Fruit fly (Drosophila melanogaster): ENCODE data around the gene CG33116.

The CG33116 gene

dm6 chr2L:19574364-19574763 lies 41.1 kb downstream of the CG33116 start:
- TF ChIP-seq zf30C (GFP tag; optimal IDR thresholded peaks at IDR 0.05) = peak; percentile 6
- no peak for TF ChIP-seq jumu (GFP tag; optimal IDR thresholded peaks at IDR 0.05)
- TF ChIP-seq CG30431 (GFP tag; optimal IDR thresholded peaks at IDR 0.05) = no peak
- 0 out of 2 replicates have a peak, but pooled peaks have one; percentile 16 for TF ChIP-seq E2f1 (GFP tag; IDR thresholded peaks at IDR 0.05)
- 0 out of 2 replicates have a peak, but pooled peaks have one; percentile 15 for TF ChIP-seq Drgx (GFP tag; IDR thresholded peaks at IDR 0.05)

dm6 chr2L:19574959-19575625 lies 41.8 kb downstream of the CG33116 start:
- TF ChIP-seq Aef1 (GFP tag; IDR thresholded peaks at IDR 0.05) (peak; percentile 85), CG13894 (tag; optimal IDR thresholded peaks at IDR 0.05) (peak; percentile 32), maf-S (GFP tag; optimal IDR thresholded peaks at IDR 0.05) (no peak), gcm (GFP tag; optimal IDR thresholded peaks at IDR 0.05) (peak; percentile 92), Opbp (GFP tag; IDR thresholded peaks at IDR 0.05; ENCODE audit: partially characterized antibody) (peak; percentile 61; the same call in 1 of the 3 replicates), Fer3 (tag; optimal IDR thresholded peaks at IDR 0.05) (no peak), CG7271 (tag; optimal IDR thresholded peaks at IDR 0.05) (no peak), amos (GFP tag; IDR thresholded peaks at IDR 0.05; ENCODE audit: partially characterized antibody) (peak; percentile 51; the same call in 1 of the 2 replicates), ATbp (GFP tag; optimal IDR thresholded peaks at IDR 0.05) (peak; percentile 3), sima (GFP tag; optimal IDR thresholded peaks at IDR 0.05) (no peak), eyg (GFP tag; optimal IDR thresholded peaks at IDR 0.05) (no peak), insv (GFP tag; optimal IDR thresholded peaks at IDR 0.05) (peak in 1 of 2 experiments; percentile 94), PHDP (tag; optimal IDR thresholded peaks at IDR 0.05) (no peak), CG3163 (GFP tag; optimal IDR thresholded peaks at IDR 0.05) (peak; percentile 81), abd-A (tag; optimal IDR thresholded peaks at IDR 0.05) (peak; percentile 94), ewg (GFP tag; optimal IDR thresholded peaks at IDR 0.05) (peak; percentile 85), HLHmδ (GFP tag; optimal IDR thresholded peaks at IDR 0.05) (peak; percentile 92), z (GFP tag; IDR thresholded peaks at IDR 0.05) (peak; percentile 99), CG16813 (GFP tag; IDR thresholded peaks at IDR 0.05; ENCODE audit: partially characterized antibody) (peak; percentile 24; the same call in 1 of the 3 replicates), kni (GFP tag; optimal IDR thresholded peaks at IDR 0.05) (peak; percentile 98), aop (GFP tag; IDR thresholded peaks at IDR 0.05) (peak; percentile 88), CG12659 (GFP tag; optimal IDR thresholded peaks at IDR 0.05) (no peak), sd (tag; optimal IDR thresholded peaks at IDR 0.05) (peak; percentile 86), crol (GFP tag; IDR thresholded peaks at IDR 0.05) (peak; percentile 99), CG7372 (GFP tag; IDR thresholded peaks at IDR 0.05) (no peak), az2 (GFP tag; optimal IDR thresholded peaks at IDR 0.05) (no peak), cg (GFP tag; optimal IDR thresholded peaks at IDR 0.05) (peak; percentile 98), CG15011 (GFP tag; optimal IDR thresholded peaks at IDR 0.05) (no peak), jumu (GFP tag; optimal IDR thresholded peaks at IDR 0.05) (no peak), Hr78 (GFP tag; optimal IDR thresholded peaks at IDR 0.05) (peak in 1 of 2 experiments; percentile 81), D (optimal IDR thresholded peaks at IDR 0.05) (peak; percentile 33), D (GFP tag; optimal IDR thresholded peaks at IDR 0.05) (no peak), Abd-B (GFP tag; optimal IDR thresholded peaks at IDR 0.05) (peak; percentile 52), CG10543 (GFP tag; optimal IDR thresholded peaks at IDR 0.05) (peak; percentile 77), CG16863 (GFP tag; optimal IDR thresholded peaks at IDR 0.05) (no peak), inv (GFP tag; IDR thresholded peaks at IDR 0.05; ENCODE audit: partially characterized antibody) (peak; percentile 27; the same call in 1 of the 2 replicates), CG31441 (GFP tag; IDR thresholded peaks at IDR 0.05) (no peak), unc-4 (GFP tag; IDR thresholded peaks at IDR 0.05; ENCODE audit: partially characterized antibody) (0 out of 2 replicates have a peak, but pooled peaks have one; percentile 28), pros (GFP tag; optimal IDR thresholded peaks at IDR 0.05) (peak; percentile 78), Dfd (GFP tag; optimal IDR thresholded peaks at IDR 0.05) (no peak), CG43689 (GFP tag; IDR thresholded peaks at IDR 0.05) (no peak), Trl (optimal IDR thresholded peaks at IDR 0.05) (peak; percentile 74 to 79), Trl (GFP tag; optimal IDR thresholded peaks at IDR 0.05) (no peak)
